Worm (Caenorhabditis elegans) whole organism, L1 larva: Measurements from ENCODE around the gene F07A11.4.
A peak's percentile ranks its signal among the peaks of the same experiment; 100 is the strongest.

Source experiments
- C34B4.2 ChIP-seq: sonication (generic microtip); optimal IDR thresholded peaks from 2 replicates; lab custom pipeline; 2017; ENCODE audit warnings: mild to moderate bottlenecking, missing genetic modification characterization, missing compliant biosample characterization
- F16B12.6 ChIP-seq: fragments of 150-350 bp; optimal IDR thresholded peaks from 2 replicates; lab custom pipeline; 2014; ENCODE audit warnings: missing biosample characterization, missing genetic modification characterization
- alr-1 ChIP-seq: fragments of 200-800 bp; sonication (Bioruptor generic); optimal IDR thresholded peaks from 2 replicates; lab custom pipeline; 2018; ENCODE audit warnings: borderline replicate concordance, mild to moderate bottlenecking, missing genetic modification characterization, missing compliant biosample characterization
- blmp-1 ChIP-seq: fragments of 150-350 bp; optimal IDR thresholded peaks from 2 replicates; lab custom pipeline; 2014; ENCODE audit warnings: missing biosample characterization, missing genetic modification characterization
- ceh-63 ChIP-seq: fragments of 200-800 bp; sonication (Bioruptor generic); optimal IDR thresholded peaks from 2 replicates; lab custom pipeline; 2018; ENCODE audit warnings: mild to moderate bottlenecking, missing genetic modification characterization, missing compliant biosample characterization
- ceh-8 ChIP-seq: fragments of 200-800 bp; sonication (Bioruptor generic); optimal IDR thresholded peaks from 2 replicates; lab custom pipeline; 2018; ENCODE audit warnings: mild to moderate bottlenecking, missing genetic modification characterization, moderate library complexity, missing compliant biosample characterization
- ceh-82 ChIP-seq, 3 experiments: fragments of 150-350 bp in 1 of 3; sonication (generic microtip) in 2 of 3; optimal IDR thresholded peaks; 2 replicates each; lab custom pipeline; 2014 to 2017; ENCODE audit warnings: missing biosample characterization in 3 of 3, missing genetic modification characterization in 3 of 3
- ceh-88 ChIP-seq: fragments of 200-800 bp; sonication (Bioruptor generic); IDR thresholded peaks from 2 replicates; pipeline ENCODE4 v1.3.6; 2022; ENCODE audit warnings: missing genetic modification characterization, missing compliant biosample characterization
- ces-1 ChIP-seq: fragments of 150-350 bp; optimal IDR thresholded peaks from 2 replicates; lab custom pipeline; 2014; ENCODE audit warnings: missing biosample characterization, missing genetic modification reagents, missing genetic modification characterization
- dpl-1 ChIP-seq, 3 experiments: fragments of 150-350 bp in 2 of 3; sonication (generic microtip) in 1 of 3; optimal IDR thresholded peaks; 2 replicates each; lab custom pipeline; 2014 to 2017; ENCODE audit warnings: missing biosample characterization in 3 of 3, missing genetic modification characterization in 3 of 3, missing genetic modification reagents in 3 of 3
- dsc-1 ChIP-seq: sonication (generic microtip); optimal IDR thresholded peaks from 2 replicates; lab custom pipeline; 2016; ENCODE audit warnings: mild to moderate bottlenecking, missing genetic modification characterization, missing compliant biosample characterization
- elt-2 ChIP-seq: sonication (generic microtip); optimal IDR thresholded peaks from 2 replicates; lab custom pipeline; 2016; ENCODE audit warnings: missing genetic modification characterization, mild to moderate bottlenecking, inconsistent platforms, missing compliant biosample characterization, missing genetic modification reagents
- elt-3 ChIP-seq, 6 experiments: fragments of 150-350 bp in 1 of 6; sonication (generic microtip); optimal IDR thresholded peaks; 2 replicates each; lab custom pipeline; 2017 to 2018; ENCODE audit warnings: missing biosample characterization in 6 of 6, missing genetic modification characterization in 6 of 6, inconsistent platforms in 1 of 6
- ets-5 ChIP-seq: fragments of 200-800 bp; sonication (Bioruptor generic); IDR thresholded peaks from 2 replicates; pipeline ENCODE4 v1.3.6; 2022; ENCODE audit warnings: missing genetic modification characterization, missing compliant biosample characterization
- fkh-10 ChIP-seq: sonication (generic microtip); optimal IDR thresholded peaks from 2 replicates; lab custom pipeline; 2017; ENCODE audit warnings: missing biosample characterization, missing genetic modification reagents, missing genetic modification characterization
- isw-1 ChIP-seq: fragments of 200-800 bp; sonication (Bioruptor generic); IDR thresholded peaks from 2 replicates; pipeline ENCODE4 v1.3.6; 2022; ENCODE audit warnings: missing genetic modification characterization, missing compliant biosample characterization
- lin-14 ChIP-seq: fragments of 200-800 bp; sonication (Bioruptor generic); optimal IDR thresholded peaks from 2 replicates; lab custom pipeline; 2018; ENCODE audit warnings: mild to moderate bottlenecking, missing genetic modification characterization, moderate library complexity, missing compliant biosample characterization
- lin-35 ChIP-seq, 2 experiments: fragments of 150-350 bp; optimal IDR thresholded peaks; 2 replicates each; lab custom pipeline; 2014; ENCODE audit warnings: missing biosample characterization in 2 of 2, missing genetic modification characterization in 2 of 2, missing genetic modification reagents in 2 of 2
- lsy-2 ChIP-seq, 2 experiments: fragments of 150-350 bp; optimal IDR thresholded peaks; 2 replicates each; lab custom pipeline; 2014; ENCODE audit warnings: missing biosample characterization in 2 of 2, missing genetic modification characterization in 2 of 2
- mab-9 ChIP-seq: fragments of 200-800 bp; sonication (Bioruptor generic); IDR thresholded peaks from 2 replicates; pipeline ENCODE4 v1.3.6; 2022; ENCODE audit warnings: missing genetic modification reagents, missing genetic modification characterization, missing compliant biosample characterization
- mdl-1 ChIP-seq, 2 experiments: fragments of 150-350 bp; optimal IDR thresholded peaks; 2 replicates each; lab custom pipeline; 2014 to 2017; ENCODE audit warnings: missing biosample characterization in 2 of 2, missing genetic modification characterization in 2 of 2, inconsistent platforms in 1 of 2
- mef-2 ChIP-seq: fragments of 150-350 bp; optimal IDR thresholded peaks from 2 replicates; lab custom pipeline; 2014; ENCODE audit warnings: missing biosample characterization, missing genetic modification characterization
- mep-1 ChIP-seq: fragments of 150-350 bp; optimal IDR thresholded peaks from 2 replicates; lab custom pipeline; 2014; ENCODE audit warnings: missing biosample characterization, missing genetic modification characterization
- nhr-11 ChIP-seq: fragments of 150-350 bp; optimal IDR thresholded peaks from 2 replicates; lab custom pipeline; 2014; ENCODE audit warnings: missing biosample characterization, missing genetic modification characterization
- nhr-12 ChIP-seq: sonication (generic microtip); optimal IDR thresholded peaks from 2 replicates; lab custom pipeline; 2017; ENCODE audit warnings: missing biosample characterization, missing genetic modification characterization
- nhr-237 ChIP-seq: fragments of 150-350 bp; optimal IDR thresholded peaks from 2 replicates; lab custom pipeline; 2014; ENCODE audit warnings: missing biosample characterization, missing genetic modification characterization
- nhr-90 ChIP-seq: sonication (generic microtip); optimal IDR thresholded peaks from 2 replicates; lab custom pipeline; 2016; ENCODE audit warnings: mild to moderate bottlenecking, missing genetic modification characterization, missing compliant biosample characterization; ENCODE audit not compliant: poor library complexity
- pag-3 ChIP-seq: sonication (generic microtip); optimal IDR thresholded peaks from 2 replicates; lab custom pipeline; 2017; ENCODE audit warnings: missing genetic modification characterization, mild to moderate bottlenecking, missing compliant biosample characterization, antibody characterized with exemption, borderline replicate concordance; ENCODE audit not compliant: insufficient read depth
- pqm-1 ChIP-seq: sonication (generic microtip); optimal IDR thresholded peaks from 3 replicates; lab custom pipeline; 2017; ENCODE audit warnings: missing biosample characterization, missing genetic modification characterization
- rnt-1 ChIP-seq: sonication (generic microtip); optimal IDR thresholded peaks from 2 replicates; lab custom pipeline; 2016; ENCODE audit warnings: mild to moderate bottlenecking, missing genetic modification characterization, moderate library complexity, missing compliant biosample characterization
- snpc-4 ChIP-seq: fragments of 150-350 bp; optimal IDR thresholded peaks from 2 replicates; lab custom pipeline; 2014; ENCODE audit warnings: missing biosample characterization, missing genetic modification characterization
- snu-23 ChIP-seq: sonication (generic microtip); optimal IDR thresholded peaks from 2 replicates; lab custom pipeline; 2016; ENCODE audit warnings: missing genetic modification characterization, missing compliant biosample characterization
- sox-4 ChIP-seq: sonication (generic microtip); optimal IDR thresholded peaks from 2 replicates; lab custom pipeline; 2016; ENCODE audit warnings: missing genetic modification characterization, missing compliant biosample characterization
- sptf-1 ChIP-seq: fragments of 150-350 bp; optimal IDR thresholded peaks from 2 replicates; lab custom pipeline; 2014; ENCODE audit warnings: missing biosample characterization, missing genetic modification characterization
- sup-37 ChIP-seq: fragments of 200-800 bp; sonication (Bioruptor generic); optimal IDR thresholded peaks from 2 replicates; lab custom pipeline; 2018; ENCODE audit warnings: mild to moderate bottlenecking, missing genetic modification characterization, missing compliant biosample characterization
- unc-130 ChIP-seq: fragments of 150-350 bp; optimal IDR thresholded peaks from 2 replicates; lab custom pipeline; 2017; ENCODE audit warnings: missing biosample characterization, missing genetic modification characterization, inconsistent platforms
- unc-62 ChIP-seq: fragments of 150-350 bp; optimal IDR thresholded peaks from 2 replicates; lab custom pipeline; 2014; ENCODE audit warnings: missing biosample characterization, missing genetic modification reagents, missing genetic modification characterization
- unc-98 ChIP-seq: fragments of 200-800 bp; sonication (Bioruptor generic); IDR thresholded peaks from 2 replicates; pipeline ENCODE4 v1.3.6; 2022; ENCODE audit warnings: missing genetic modification characterization, missing compliant biosample characterization
- xbp-1 ChIP-seq: sonication (generic microtip); optimal IDR thresholded peaks from 2 replicates; lab custom pipeline; 2016; ENCODE audit warnings: missing genetic modification characterization, missing compliant biosample characterization
- zag-1 ChIP-seq: fragments of 150-350 bp; optimal IDR thresholded peaks from 2 replicates; lab custom pipeline; 2014; ENCODE audit warnings: missing biosample characterization, missing genetic modification characterization
- zip-4 ChIP-seq: fragments of 200-800 bp; sonication (Bioruptor generic); optimal IDR thresholded peaks from 2 replicates; lab custom pipeline; 2018; ENCODE audit warnings: mild to moderate bottlenecking, missing genetic modification characterization, moderate library complexity, missing compliant biosample characterization
- ztf-11 ChIP-seq, 2 experiments: sonication (generic microtip); optimal IDR thresholded peaks; 2 replicates each; lab custom pipeline; 2016 to 2017; ENCODE audit warnings: missing genetic modification characterization in 2 of 2, missing biosample characterization in 1 of 2, missing compliant biosample characterization in 1 of 2

The F07A11.4 gene

DNA sequence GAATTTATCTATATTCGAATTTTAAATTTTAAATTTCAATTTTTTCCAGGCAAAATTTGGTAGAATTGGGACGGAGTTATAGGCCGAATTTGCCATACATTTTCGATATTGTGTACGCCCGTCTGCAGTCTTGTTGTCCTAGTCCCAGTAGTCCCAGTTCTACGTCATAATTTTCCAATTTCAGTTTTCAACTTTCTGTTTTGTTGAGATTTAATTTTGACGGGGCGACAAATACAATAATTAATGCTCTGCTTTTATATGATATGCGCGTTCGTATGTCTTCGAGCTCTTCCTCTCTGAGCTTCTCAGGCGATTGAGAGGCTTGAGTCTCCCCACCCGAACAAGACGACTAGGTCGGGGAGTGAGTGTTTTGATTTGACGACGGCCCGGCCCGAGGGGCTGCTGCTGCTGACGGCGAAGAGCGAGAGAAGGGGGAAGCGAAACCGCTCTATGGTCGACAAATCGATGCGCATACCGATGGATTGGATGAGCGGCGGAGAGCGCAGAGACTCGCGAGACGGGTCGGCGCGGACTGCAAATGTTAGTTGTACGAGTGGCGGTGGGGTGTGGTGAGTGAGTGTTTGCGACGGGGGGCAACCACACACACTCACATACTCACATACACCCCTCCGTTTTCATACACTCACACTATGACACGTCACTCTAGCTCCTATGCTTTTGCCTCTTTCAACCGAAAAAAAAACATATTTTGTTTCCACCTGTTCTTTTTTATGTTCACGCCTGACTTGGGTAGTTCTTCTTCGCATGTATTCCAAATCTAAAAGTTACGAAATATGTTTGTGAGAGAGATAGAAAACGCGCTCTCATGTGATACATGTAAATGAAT is 34.1 kb downstream of the F07A11.4 start (continued):
- TF ChIP-seq ets-5 (no peak), rnt-1 (tag; lab: Kevin White, UChicago) (peak; percentile 81), unc-98 (GFP tag; lab: Robert Waterston, UW) (no peak), pag-3 (tag; lab: Kevin White, UChicago) (no peak), nhr-90 (peak; percentile 56), mdl-1 (tag; optimal IDR thresholded peaks at IDR 0.05; lab: Kevin White, UChicago) (peak in 1 of 2 experiments; percentile 88), zag-1 (no peak), sox-4 (tag; lab: Kevin White, UChicago) (peak; percentile 14), unc-130 (tag; lab: Kevin White, UChicago) (peak; percentile 64), nhr-12 (tag; lab: Kevin White, UChicago) (no peak), elt-2 (tag; lab: Kevin White, UChicago) (no peak), pqm-1 (tag; lab: Kevin White, UChicago) (no peak), dpl-1 (GFP tag; optimal IDR thresholded peaks at IDR 0.05; lab: Kevin White, UChicago) (peak; percentile 8 to 24 (median 12)), ces-1 (GFP tag; lab: Kevin White, UChicago) (no peak), mep-1 (tag; lab: Kevin White, UChicago) (peak; percentile 36), mab-9 (GFP tag; lab: Robert Waterston, UW) (peak; percentile 66), sup-37 (GFP tag; lab: Kevin White, UChicago) (peak; percentile 49), mef-2 (tag; lab: Kevin White, UChicago) (no peak), fkh-10 (GFP tag; lab: Kevin White, UChicago) (peak; percentile 67), sptf-1 (tag; lab: Kevin White, UChicago) (no peak), F16B12.6 (tag; lab: Kevin White, UChicago) (peak; percentile 15), ceh-63 (GFP tag; lab: Kevin White, UChicago) (no peak), xbp-1 (tag; lab: Kevin White, UChicago) (peak; percentile 98), lsy-2 (tag; optimal IDR thresholded peaks at IDR 0.05; lab: Kevin White, UChicago) (peak; percentile 63 to 74), elt-3 (tag; optimal IDR thresholded peaks at IDR 0.05; lab: Kevin White, UChicago) (peak in 2 of 6 experiments; percentile 21 to 63), snu-23 (GFP tag; lab: Kevin White, UChicago) (peak; percentile 83), blmp-1 (peak; percentile 11), isw-1 (GFP tag; lab: Robert Waterston, UW) (0 out of 2 replicates have a peak, but pooled peaks have one; percentile 6), ceh-82 (tag; optimal IDR thresholded peaks at IDR 0.05; lab: Kevin White, UChicago) (peak; percentile 63 to 81 (median 78)), dsc-1 (peak; percentile 42), unc-62 (GFP tag; lab: Kevin White, UChicago) (no peak), ceh-88 (GFP tag; lab: Robert Waterston, UW) (peak; percentile 62; the same call in 1 of the 2 replicates), lin-14 (GFP tag; lab: Kevin White, UChicago) (peak; percentile 95), alr-1 (tag; lab: Kevin White, UChicago) (no peak), lin-35 (GFP tag; optimal IDR thresholded peaks at IDR 0.05; lab: Kevin White, UChicago) (peak; percentile 57 to 66), snpc-4 (tag; lab: Kevin White, UChicago) (peak; percentile 33), zip-4 (GFP tag; lab: Kevin White, UChicago) (peak; percentile 31), nhr-11 (tag; lab: Kevin White, UChicago) (peak; percentile 19), nhr-237 (tag; lab: Kevin White, UChicago) (no peak), ztf-11 (tag; optimal IDR thresholded peaks at IDR 0.05; lab: Kevin White, UChicago) (peak in 1 of 2 experiments; percentile 61), C34B4.2 (tag; lab: Kevin White, UChicago) (peak; percentile 36), ceh-8 (GFP tag; lab: Kevin White, UChicago) (peak; percentile 65)
